Fruit fly (Drosophila melanogaster): ENCODE data around the gene Octalpha2R.
A peak's percentile ranks its signal among the peaks of the same experiment; 100 is the strongest.

The Octalpha2R gene

dm6 chr3R:18895227-18895626, 46.2 kb upstream of the Octalpha2R start (continued):
- TF ChIP-seq CG18619 (GFP tag; optimal IDR thresholded peaks at IDR 0.05), result no peak
- no peak for TF ChIP-seq otp (GFP tag; IDR thresholded peaks at IDR 0.05)
- TF ChIP-seq h (optimal IDR thresholded peaks at IDR 0.05), result no peak
- no peak for TF ChIP-seq CG11247 (GFP tag; IDR thresholded peaks at IDR 0.05)
- no peak for TF ChIP-seq CG12155 (GFP tag; optimal IDR thresholded peaks at IDR 0.05)
- peak; percentile 22 for TF ChIP-seq CG12104 (GFP tag; optimal IDR thresholded peaks at IDR 0.05)
- TF ChIP-seq salm (tag; optimal IDR thresholded peaks at IDR 0.05), result no peak
- TF ChIP-seq lmd (GFP tag; IDR thresholded peaks at IDR 0.05), result peak; percentile 79
- no peak for TF ChIP-seq unc-4 (GFP tag; IDR thresholded peaks at IDR 0.05; ENCODE audit: partially characterized antibody)
- TF ChIP-seq Oli (tag; optimal IDR thresholded peaks at IDR 0.05), result no peak
- no peak for TF ChIP-seq CG7786 (GFP tag; optimal IDR thresholded peaks at IDR 0.05)
- no peak for TF ChIP-seq CG17359 (tag; optimal IDR thresholded peaks at IDR 0.05)
- TF ChIP-seq sim (GFP tag; IDR thresholded peaks at IDR 0.05), result no peak
- TF ChIP-seq CG12942 (GFP tag; optimal IDR thresholded peaks at IDR 0.05), result no peak
- TF ChIP-seq CG8478 (optimal IDR thresholded peaks at IDR 0.05), result no peak
- TF ChIP-seq hth (optimal IDR thresholded peaks at IDR 0.05), result no peak
- TF ChIP-seq CG12744 (GFP tag; optimal IDR thresholded peaks at IDR 0.05), result no peak
- TF ChIP-seq ham (GFP tag; IDR thresholded peaks at IDR 0.05), result no peak; the same call in 1 of the 2 replicates
- peak; percentile 81; the same call in 1 of the 2 replicates for TF ChIP-seq vvl (GFP tag; IDR thresholded peaks at IDR 0.05)
- no peak for TF ChIP-seq zf30C (GFP tag; optimal IDR thresholded peaks at IDR 0.05)
- no peak for TF ChIP-seq pan (optimal IDR thresholded peaks at IDR 0.05)
- peak in 1 of 2 experiments; percentile 76 for TF ChIP-seq pan (GFP tag; optimal IDR thresholded peaks at IDR 0.05 in 1 of 2, IDR thresholded peaks at IDR 0.05 in 1 of 2)
- no peak for TF ChIP-seq CG13123 (GFP tag; optimal IDR thresholded peaks at IDR 0.05)
- no peak for TF ChIP-seq CG10366 (GFP tag; IDR thresholded peaks at IDR 0.05)
- no peak for TF ChIP-seq Myb (GFP tag; optimal IDR thresholded peaks at IDR 0.05)
- TF ChIP-seq CG16815 (GFP tag; optimal IDR thresholded peaks at IDR 0.05), result no peak
- TF ChIP-seq croc (GFP tag; conservative IDR thresholded peaks at IDR 0.05), result no peak
- no peak for TF ChIP-seq fru (optimal IDR thresholded peaks at IDR 0.05)
- TF ChIP-seq BtbVII (GFP tag; optimal IDR thresholded peaks at IDR 0.05), result peak; percentile 11
- TF ChIP-seq CG6765 (GFP tag; optimal IDR thresholded peaks at IDR 0.05), result no peak
- TF ChIP-seq repo (GFP tag; optimal IDR thresholded peaks at IDR 0.05), result no peak
- no peak for TF ChIP-seq CG10462 (GFP tag; optimal IDR thresholded peaks at IDR 0.05)
- peak; percentile 55 for TF ChIP-seq CG31441 (GFP tag; IDR thresholded peaks at IDR 0.05)
- TF ChIP-seq ab (GFP tag; optimal IDR thresholded peaks at IDR 0.05), result no peak
- TF ChIP-seq Hey (tag; optimal IDR thresholded peaks at IDR 0.05), result no peak
- no peak for TF ChIP-seq Six4 (GFP tag; optimal IDR thresholded peaks at IDR 0.05)
- TF ChIP-seq NFAT (GFP tag; IDR thresholded peaks at IDR 0.05), result peak; percentile 77
- TF ChIP-seq sisA (GFP tag; IDR thresholded peaks at IDR 0.05), result peak; percentile 57
- peak; percentile 56; the same call in 2 of the 3 replicates for TF ChIP-seq Mrtf (GFP tag; IDR thresholded peaks at IDR 0.05)
- TF ChIP-seq CG11723 (GFP tag; optimal IDR thresholded peaks at IDR 0.05), result no peak
- peak; percentile 13; the same call in 1 of the 2 replicates for TF ChIP-seq klu (GFP tag; IDR thresholded peaks at IDR 0.05)
- TF ChIP-seq Hmx (GFP tag; optimal IDR thresholded peaks at IDR 0.05), result no peak
- TF ChIP-seq ttk (GFP tag; IDR thresholded peaks at IDR 0.05), result peak; percentile 76
- TF ChIP-seq CG32772 (GFP tag; IDR thresholded peaks at IDR 0.05), result peak; percentile 64; the same call in 1 of the 2 replicates
- peak; percentile 53; the same call in 1 of the 3 replicates for TF ChIP-seq CG6175 (GFP tag; IDR thresholded peaks at IDR 0.05)
- TF ChIP-seq gsb-n (tag; optimal IDR thresholded peaks at IDR 0.05), result no peak
- TF ChIP-seq ro (GFP tag; IDR thresholded peaks at IDR 0.05), result peak; percentile 30; the same call in 1 of the 2 replicates
- no peak for TF ChIP-seq Poxn (GFP tag; IDR thresholded peaks at IDR 0.05)
- no peak for TF ChIP-seq CG16863 (GFP tag; optimal IDR thresholded peaks at IDR 0.05)
- TF ChIP-seq gcm2 (GFP tag; optimal IDR thresholded peaks at IDR 0.05), result no peak
- no peak for TF ChIP-seq CG3995 (GFP tag; optimal IDR thresholded peaks at IDR 0.05)
- peak; percentile 34; the same call in 1 of the 3 replicates for TF ChIP-seq jigr1 (GFP tag; IDR thresholded peaks at IDR 0.05)
- TF ChIP-seq E2f1 (GFP tag; IDR thresholded peaks at IDR 0.05), result peak; percentile 68
- TF ChIP-seq CG17568 (GFP tag; optimal IDR thresholded peaks at IDR 0.05), result no peak
- no peak for TF ChIP-seq chif (GFP tag; optimal IDR thresholded peaks at IDR 0.05)

Data from whole organism, embryonic.